Fruit fly (Drosophila melanogaster) whole organism, wandering third instar larva: ENCODE data around the gene CG31287.

ENCODE experiments used
- Vsx2 ChIP-seq: fragments of 200-300, 225-300 bp; sonication (Bioruptor generic); optimal IDR thresholded peaks from 2 replicates; lab custom pipeline; 2018; ENCODE audit warnings: missing biosample characterization, missing genetic modification characterization; ENCODE audit not compliant: partially characterized antibody
- fru ChIP-seq: fragments of 200-800 bp; sonication (Bioruptor generic); optimal IDR thresholded peaks from 3 replicates; lab custom pipeline; 2016; ENCODE audit warnings: missing biosample characterization, mild to moderate bottlenecking, missing genetic modification characterization
- h ChIP-seq: fragments of 200-800 bp; sonication (Bioruptor generic); optimal IDR thresholded peaks from 3 replicates; lab custom pipeline; 2016; ENCODE audit warnings: missing biosample characterization, mild to moderate bottlenecking, missing genetic modification characterization
- psq ChIP-seq: fragments of 200-800 bp; sonication (Bioruptor generic); optimal IDR thresholded peaks from 3 replicates; lab custom pipeline; 2017; ENCODE audit warnings: missing biosample characterization, mild to moderate bottlenecking, missing genetic modification characterization, moderate library complexity

dm6 chr3R:16186791-16187681, 16.1 kb upstream of the CG31287 start, which contains the start of gene sra:
- peak; percentile 27 for TF ChIP-seq h (GFP tag; lab: Kevin White, UChicago)
- no peak for TF ChIP-seq Vsx2
- no peak for TF ChIP-seq psq (GFP tag; lab: Kevin White, UChicago)
- TF ChIP-seq fru, result peak; percentile 2
